Fruit fly (Drosophila melanogaster) whole organism, embryonic: ENCODE results near the gene Edg78E.
A peak's percentile ranks its signal among the peaks of the same experiment; 100 is the strongest.

Experiments
- CG1024 ChIP-seq: fragments of 200-800 bp; sonication (Bioruptor generic); IDR thresholded peaks from 2 replicates; pipeline ENCODE4 v1.3.6; 2022; ENCODE audit warnings: missing biosample characterization, missing genetic modification characterization
- CG10959 ChIP-seq: fragments of 200-800 bp; sonication (Bioruptor generic); IDR thresholded peaks from 2 replicates; pipeline ENCODE4 v1.3.6; 2022; ENCODE audit warnings: missing biosample characterization, missing genetic modification characterization
- CG11560 ChIP-seq: fragments of 200-800 bp; sonication (Bioruptor generic); IDR thresholded peaks from 3 replicates; pipeline ENCODE4 v1.3.6; 2022; ENCODE audit warnings: missing biosample characterization, missing genetic modification characterization
- CG13123 ChIP-seq: fragments of 200-800 bp; sonication (Bioruptor generic); optimal IDR thresholded peaks from 2 replicates; lab custom pipeline; 2016; ENCODE audit warnings: missing biosample characterization, missing genetic modification characterization
- CG13287 ChIP-seq: fragments of 200-800 bp; sonication (Bioruptor generic); IDR thresholded peaks from 2 replicates; pipeline ENCODE4 v1.3.6; 2022; ENCODE audit warnings: missing biosample characterization, missing genetic modification characterization; ENCODE audit not compliant: partially characterized antibody
- CG15479 ChIP-seq: fragments of 200-800 bp; sonication (Bioruptor generic); optimal IDR thresholded peaks from 3 replicates; lab custom pipeline; 2019; ENCODE audit warnings: missing biosample characterization, mild to moderate bottlenecking, missing genetic modification characterization, moderate library complexity
- CG16815 ChIP-seq: fragments of 200-800 bp; sonication (Bioruptor generic); optimal IDR thresholded peaks from 3 replicates; lab custom pipeline; 2017; ENCODE audit warnings: missing biosample characterization, mild to moderate bottlenecking, missing genetic modification characterization
- CG17612 ChIP-seq: fragments of 200-800 bp; sonication (Bioruptor generic); IDR thresholded peaks from 2 replicates; pipeline ENCODE4 v1.3.6; 2022; ENCODE audit warnings: missing biosample characterization, missing genetic modification characterization
- CG17829 ChIP-seq: fragments of 200-800 bp; optimal IDR thresholded peaks from 2 replicates; lab custom pipeline; 2019; ENCODE audit warnings: missing biosample characterization, mild to moderate bottlenecking, missing genetic modification characterization, moderate library complexity
- CG30403 ChIP-seq: fragments of 200-800 bp; sonication (Bioruptor generic); optimal IDR thresholded peaks from 3 replicates; lab custom pipeline; 2016; ENCODE audit warnings: missing biosample characterization, missing genetic modification characterization
- CG3163 ChIP-seq: fragments of 200-800 bp; sonication (Bioruptor generic); optimal IDR thresholded peaks from 3 replicates; lab custom pipeline; 2016; ENCODE audit warnings: missing biosample characterization, missing genetic modification characterization
- CG34422 ChIP-seq: fragments of 200-800 bp; sonication (Bioruptor generic); IDR thresholded peaks from 3 replicates; pipeline ENCODE4 v1.3.6; 2022; ENCODE audit warnings: missing biosample characterization, missing genetic modification characterization
- CG4730 ChIP-seq: fragments of 200-800 bp; sonication (Bioruptor generic); IDR thresholded peaks from 2 replicates; pipeline ENCODE4 v1.3.6; 2022; ENCODE audit warnings: missing biosample characterization, missing genetic modification characterization
- CG6654 ChIP-seq: fragments of 200-800 bp; sonication (Bioruptor generic); optimal IDR thresholded peaks from 2 replicates; lab custom pipeline; 2017; ENCODE audit warnings: missing biosample characterization, mild to moderate bottlenecking, missing genetic modification characterization
- CG7987 ChIP-seq: fragments of 200-800 bp; sonication (Bioruptor generic); optimal IDR thresholded peaks from 2 replicates; lab custom pipeline; 2018; ENCODE audit warnings: missing biosample characterization, mild to moderate bottlenecking, missing genetic modification characterization, moderate library complexity
- Deaf1 ChIP-seq: fragments of 200-800 bp; optimal IDR thresholded peaks from 3 replicates; lab custom pipeline; 2019; ENCODE audit warnings: missing biosample characterization, mild to moderate bottlenecking, missing genetic modification characterization, moderate library complexity
- H15 ChIP-seq: fragments of 200-800 bp; sonication (Bioruptor generic); IDR thresholded peaks from 3 replicates; pipeline ENCODE4 v1.3.6; 2022; ENCODE audit warnings: missing biosample characterization, missing genetic modification characterization
- MBD-R2 ChIP-seq: fragments of 200-800 bp; sonication (Bioruptor generic); IDR thresholded peaks from 2 replicates; pipeline ENCODE4 v1.3.6; 2022; ENCODE audit warnings: missing biosample characterization, missing genetic modification characterization
- MESR4 ChIP-seq: fragments of 200-800 bp; sonication (Bioruptor generic); optimal IDR thresholded peaks from 2 replicates; lab custom pipeline; 2018; ENCODE audit warnings: missing biosample characterization, mild to moderate bottlenecking, missing genetic modification characterization, moderate library complexity
- Med ChIP-seq: fragments of 200-800 bp; sonication (Bioruptor generic); peaks from one replicate; lab custom pipeline; 2016; ENCODE audit warnings: missing biosample characterization, missing genetic modification characterization, mild to moderate bottlenecking, inconsistent platforms, moderate library complexity
- Oli ChIP-seq: fragments of 200-800 bp; sonication (Bioruptor generic); optimal IDR thresholded peaks from 2 replicates; lab custom pipeline; 2018; ENCODE audit warnings: missing biosample characterization, mild to moderate bottlenecking, missing genetic modification characterization, moderate library complexity
- Pdp1 ChIP-seq, 2 experiments: fragments of 200-800 bp; sonication (Bioruptor generic); optimal IDR thresholded peaks; 3 replicates each; lab custom pipeline; 2016; ENCODE audit warnings: missing biosample characterization in 2 of 2, missing genetic modification characterization in 2 of 2, mild to moderate bottlenecking in 1 of 2, moderate library complexity in 1 of 2
- Rfx ChIP-seq: fragments of 200-800 bp; sonication (Bioruptor generic); IDR thresholded peaks from 2 replicates; pipeline ENCODE4 v1.3.6; 2022; ENCODE audit warnings: missing biosample characterization, missing genetic modification characterization
- Side ChIP-seq: fragments of 200-800 bp; sonication (Bioruptor generic); optimal IDR thresholded peaks from 2 replicates; lab custom pipeline; 2016; ENCODE audit warnings: missing biosample characterization, missing genetic modification characterization
- Stat92E ChIP-seq, 3 experiments: fragments of >200 bp in 2 of 3; fragments of 200-800 bp in 1 of 3; sonication (Bioruptor generic) in 1 of 3; optimal IDR thresholded peaks; 2 replicates each; lab custom pipeline; 2017 to 2019; ENCODE audit warnings: missing biosample characterization in 3 of 3, missing genetic modification characterization in 3 of 3, mild to moderate bottlenecking in 1 of 3, moderate library complexity in 1 of 3
- TFAM ChIP-seq: fragments of 200-800 bp; sonication (Bioruptor generic); optimal IDR thresholded peaks from 2 replicates; lab custom pipeline; 2017; ENCODE audit warnings: missing biosample characterization, missing genetic modification characterization, inconsistent platforms
- Vsx1 ChIP-seq: fragments of 200-800 bp; sonication (Bioruptor generic); optimal IDR thresholded peaks from 2 replicates; lab custom pipeline; 2017; ENCODE audit warnings: missing biosample characterization, mild to moderate bottlenecking, missing genetic modification characterization, missing genetic modification reagents
- bigmax ChIP-seq: fragments of 200-800 bp; sonication (Bioruptor generic); optimal IDR thresholded peaks from 2 replicates; lab custom pipeline; 2018; ENCODE audit warnings: missing biosample characterization, mild to moderate bottlenecking, missing genetic modification characterization
- disco-r ChIP-seq: fragments of 200-800 bp; sonication (Bioruptor generic); optimal IDR thresholded peaks from 2 replicates; lab custom pipeline; 2016; ENCODE audit warnings: missing biosample characterization, missing genetic modification characterization
- ems ChIP-seq: fragments of 200-800 bp; sonication (Bioruptor generic); optimal IDR thresholded peaks from 3 replicates; lab custom pipeline; 2016; ENCODE audit warnings: missing biosample characterization, missing genetic modification characterization
- eve ChIP-seq, 2 experiments: fragments of >200 bp; optimal IDR thresholded peaks; 2 replicates each; lab custom pipeline; 2017; ENCODE audit warnings: missing biosample characterization in 2 of 2, missing genetic modification characterization in 2 of 2
- fd102C ChIP-seq: fragments of 200-800 bp; sonication (Bioruptor generic); optimal IDR thresholded peaks from 2 replicates; lab custom pipeline; 2018; ENCODE audit warnings: missing biosample characterization, mild to moderate bottlenecking, missing genetic modification characterization, moderate library complexity
- fu2 ChIP-seq: fragments of 200-800 bp; sonication (Bioruptor generic); optimal IDR thresholded peaks from 2 replicates; lab custom pipeline; 2016; ENCODE audit warnings: missing biosample characterization, missing genetic modification characterization
- hb ChIP-seq: fragments of 200-800 bp; sonication (Bioruptor generic); IDR thresholded peaks from 3 replicates; pipeline ENCODE4 v1.3.6; 2022; ENCODE audit warnings: missing biosample characterization, missing genetic modification characterization; ENCODE audit not compliant: partially characterized antibody
- kay ChIP-seq: fragments of 200-800 bp; sonication (Bioruptor generic); optimal IDR thresholded peaks from 2 replicates; lab custom pipeline; 2016; ENCODE audit warnings: missing biosample characterization, missing genetic modification characterization
- ken ChIP-seq: fragments of 200-800 bp; sonication (Bioruptor generic); IDR thresholded peaks from 3 replicates; pipeline ENCODE4 v1.3.6; 2022; ENCODE audit warnings: missing biosample characterization, missing genetic modification characterization
- kni ChIP-seq: fragments of 200-800 bp; sonication (Bioruptor generic); optimal IDR thresholded peaks from 3 replicates; lab custom pipeline; 2017; ENCODE audit warnings: mild to moderate bottlenecking, missing biosample characterization, missing genetic modification reagents, missing genetic modification characterization
- lbe ChIP-seq: fragments of 200-800 bp; sonication (Bioruptor generic); optimal IDR thresholded peaks from 2 replicates; lab custom pipeline; 2016; ENCODE audit warnings: missing biosample characterization, mild to moderate bottlenecking, missing genetic modification characterization
- lilli ChIP-seq: fragments of 200-800 bp; sonication (Bioruptor generic); optimal IDR thresholded peaks from 3 replicates; lab custom pipeline; 2016; ENCODE audit warnings: missing biosample characterization, missing genetic modification characterization
- maf-S ChIP-seq: fragments of 200-800 bp; sonication (Bioruptor generic); optimal IDR thresholded peaks from 2 replicates; lab custom pipeline; 2016; ENCODE audit warnings: missing biosample characterization, missing genetic modification characterization
- phol ChIP-seq: fragments of 200-800 bp; sonication (Bioruptor generic); optimal IDR thresholded peaks from 3 replicates; lab custom pipeline; 2018; ENCODE audit warnings: missing biosample characterization, mild to moderate bottlenecking, missing genetic modification characterization, moderate library complexity
- seq ChIP-seq: fragments of 200-800 bp; sonication (Bioruptor generic); IDR thresholded peaks from 2 replicates; pipeline ENCODE4 v1.3.6; 2022; ENCODE audit warnings: missing biosample characterization, missing genetic modification characterization
- slp2 ChIP-seq: fragments of 200-800 bp; sonication (Bioruptor generic); optimal IDR thresholded peaks from 2 replicates; lab custom pipeline; 2016; ENCODE audit warnings: missing biosample characterization, missing genetic modification characterization
- sqz ChIP-seq: fragments of 200-800 bp; sonication (Bioruptor generic); optimal IDR thresholded peaks from 3 replicates; lab custom pipeline; 2018; ENCODE audit warnings: missing biosample characterization, mild to moderate bottlenecking, missing genetic modification characterization
- zf30C ChIP-seq: fragments of 200-800 bp; sonication (Bioruptor generic); optimal IDR thresholded peaks from 3 replicates; lab custom pipeline; 2018; ENCODE audit warnings: missing biosample characterization, mild to moderate bottlenecking, missing genetic modification characterization

Edg78E gene

dm6 chr3L:21259257-21259656, 38.3 kb downstream of the Edg78E start (continued):
- no peak for TF ChIP-seq bigmax
- no peak for TF ChIP-seq hb (GFP tag; lab: Robert Waterston, UW)

dm6 chr3L:21257731-21258130, 39.9 kb downstream of the Edg78E start, which contains the start of gene CG43218:
CG43218 (plus strand) TSS chr3L:21258020.
- TF ChIP-seq eve (GFP tag; optimal IDR thresholded peaks at IDR 0.05; lab: Kevin White, UChicago) = peak in 1 of 2 experiments; percentile 7
- TF ChIP-seq lilli = no peak
- TF ChIP-seq Pdp1 (GFP tag; optimal IDR thresholded peaks at IDR 0.05; lab: Kevin White, UChicago) = peak in 1 of 2 experiments; percentile 69

dm6 chr3L:21256062-21257023, 41.3 kb downstream of the Edg78E start:
- TF ChIP-seq zf30C (no peak), CG16815 (GFP tag; lab: Kevin White, UChicago) (no peak), CG34422 (GFP tag; lab: Robert Waterston, UW) (no peak), CG4730 (GFP tag; lab: Robert Waterston, UW) (no peak), kni (peak; percentile 69), sqz (peak; percentile 32), kay (no peak), CG10959 (GFP tag; lab: Robert Waterston, UW) (no peak), CG13287 (GFP tag; lab: Robert Waterston, UW) (no peak), CG17612 (GFP tag; lab: Robert Waterston, UW) (no peak), ken (no peak), lbe (GFP tag; lab: Kevin White, UChicago) (no peak), CG17829 (no peak), phol (tag; lab: Kevin White, UChicago) (no peak), H15 (GFP tag; lab: Robert Waterston, UW) (no peak), Deaf1 (tag; lab: Kevin White, UChicago) (peak; percentile 16), MBD-R2 (GFP tag; lab: Robert Waterston, UW) (no peak), seq (GFP tag; lab: Robert Waterston, UW) (no peak), slp2 (GFP tag; lab: Kevin White, UChicago) (no peak), Med (GFP tag; lab: Kevin White, UChicago) (peak; percentile 38), CG3163 (no peak), CG7987 (GFP tag; lab: Kevin White, UChicago) (no peak), MESR4 (GFP tag; lab: Kevin White, UChicago) (no peak), CG13123 (no peak), Side (GFP tag; lab: Kevin White, UChicago) (no peak), fd102C (GFP tag; lab: Kevin White, UChicago) (no peak), Oli (no peak), disco-r (GFP tag; lab: Kevin White, UChicago) (no peak), bigmax (peak; percentile 32), CG1024 (GFP tag; lab: Robert Waterston, UW) (no peak), Stat92E (GFP tag; optimal IDR thresholded peaks at IDR 0.05; lab: Kevin White, UChicago) (peak in 1 of 3 experiments; percentile 4), Vsx1 (GFP tag; lab: Kevin White, UChicago) (peak; percentile 17), ems (GFP tag; lab: Kevin White, UChicago) (no peak), CG6654 (GFP tag; lab: Kevin White, UChicago) (no peak), CG11560 (no peak), CG15479 (GFP tag; lab: Kevin White, UChicago) (no peak), fu2 (GFP tag; lab: Kevin White, UChicago) (no peak), TFAM (GFP tag; lab: Kevin White, UChicago) (no peak), maf-S (GFP tag; lab: Kevin White, UChicago) (no peak), CG30403 (GFP tag; lab: Kevin White, UChicago) (no peak), Rfx (GFP tag; lab: Robert Waterston, UW) (no peak)
